Worm (Caenorhabditis elegans) whole organism, L4 larva: ENCODE measurements around the gene M106.8.

Experiments used
- ZK337.2 ChIP-seq: fragments of 200-800 bp; sonication (Bioruptor generic); IDR thresholded peaks from 2 replicates; pipeline ENCODE4 v1.3.6; 2022; ENCODE audit warnings: missing genetic modification reagents, missing genetic modification characterization, missing compliant biosample characterization
- ama-1 ChIP-seq: fragments of 150-350 bp; optimal IDR thresholded peaks from 2 replicates; lab custom pipeline; 2014; ENCODE audit warnings: inconsistent platforms, mixed read lengths
- daf-8 ChIP-seq: fragments of 200-800 bp; sonication (Bioruptor generic); IDR thresholded peaks from 2 replicates; pipeline ENCODE4 v1.3.6; 2022; ENCODE audit warnings: missing genetic modification characterization, missing compliant biosample characterization
- dmd-8 ChIP-seq: fragments of 200-800 bp; sonication (Bioruptor generic); IDR thresholded peaks from 2 replicates; pipeline ENCODE4 v1.3.6; 2022; ENCODE audit warnings: missing genetic modification characterization, missing compliant biosample characterization
- fos-1 ChIP-seq: fragments of 150-350 bp; optimal IDR thresholded peaks from 2 replicates; lab custom pipeline; 2014; ENCODE audit warnings: missing biosample characterization, missing genetic modification characterization
- jun-1 ChIP-seq: fragments of 150-350 bp; optimal IDR thresholded peaks from 2 replicates; lab custom pipeline; 2014; ENCODE audit warnings: missing biosample characterization, missing genetic modification reagents, missing genetic modification characterization
- lin-13 ChIP-seq: fragments of 150-350 bp; optimal IDR thresholded peaks from 2 replicates; lab custom pipeline; 2014; ENCODE audit warnings: missing biosample characterization, missing genetic modification reagents, missing genetic modification characterization
- lir-3 ChIP-seq: sonication (generic microtip); optimal IDR thresholded peaks from 2 replicates; lab custom pipeline; 2016; ENCODE audit warnings: mild to moderate bottlenecking, missing genetic modification characterization, missing compliant biosample characterization
- ztf-7 ChIP-seq: fragments of 150-350 bp; optimal IDR thresholded peaks from 2 replicates; lab custom pipeline; 2014; ENCODE audit warnings: missing biosample characterization, missing genetic modification characterization

ce11 chrII:10884396-10884795 lies 41.0 kb upstream of the M106.8 start, which contains the start of gene egg-3:
- TF ChIP-seq lir-3 (tag; lab: Kevin White, UChicago): no peak
- no peak for TF ChIP-seq dmd-8 (GFP tag; lab: Robert Waterston, UW)
- no peak for TF ChIP-seq ZK337.2 (GFP tag; lab: Robert Waterston, UW)
- no peak for TF ChIP-seq ama-1
- TF ChIP-seq fos-1 (tag; lab: Kevin White, UChicago): no peak
- TF ChIP-seq lin-13: no peak
- TF ChIP-seq ztf-7: no peak
- no peak for TF ChIP-seq jun-1 (tag; lab: Kevin White, UChicago)
- TF ChIP-seq daf-8 (GFP tag; lab: Robert Waterston, UW): no peak
